Fruit fly (Drosophila melanogaster) whole organism, pupa: ENCODE data around the gene Gr98d.

Experiments
- CG10348 ChIP-seq: fragments of 200-800 bp; sonication (Bioruptor generic); IDR thresholded peaks from 2 replicates; pipeline ENCODE4 v1.3.6; 2022; ENCODE audit warnings: missing biosample characterization, missing genetic modification characterization
- CG12605 ChIP-seq: fragments of 200-800 bp; sonication (Bioruptor generic); IDR thresholded peaks from 2 replicates; pipeline ENCODE4 v1.3.6; 2022; ENCODE audit warnings: missing biosample characterization, missing genetic modification characterization
- CG4496 ChIP-seq: fragments of 200-800 bp; sonication (Bioruptor generic); IDR thresholded peaks from 3 replicates; pipeline ENCODE4 v1.3.6; 2022; ENCODE audit warnings: missing biosample characterization, missing genetic modification characterization
- D1 ChIP-seq: fragments of 200-800 bp; sonication (Bioruptor generic); optimal IDR thresholded peaks from 2 replicates; lab custom pipeline; 2018; ENCODE audit warnings: missing biosample characterization, mild to moderate bottlenecking, missing genetic modification characterization, moderate library complexity
- EcR ChIP-seq: fragments of 200-800 bp; sonication (Bioruptor generic); optimal IDR thresholded peaks from 3 replicates; lab custom pipeline; 2019; ENCODE audit warnings: missing biosample characterization, missing genetic modification characterization, mild to moderate bottlenecking, moderate library complexity, missing genetic modification reagents
- Pif1A ChIP-seq: fragments of 200-800 bp; sonication (Bioruptor generic); optimal IDR thresholded peaks from 3 replicates; lab custom pipeline; 2016; ENCODE audit warnings: missing biosample characterization, missing genetic modification characterization
- Pif1B ChIP-seq: fragments of 200-800 bp; sonication (Bioruptor generic); optimal IDR thresholded peaks from 3 replicates; lab custom pipeline; 2016; ENCODE audit warnings: missing biosample characterization, missing genetic modification characterization

- no peak for TF ChIP-seq EcR
- no peak for TF ChIP-seq CG4496
- no peak for TF ChIP-seq Pif1B (GFP tag; lab: Kevin White, UChicago)
- TF ChIP-seq CG12605 (GFP tag; lab: Robert Waterston, UW) = no peak
- no peak for TF ChIP-seq D1 (tag; lab: Kevin White, UChicago)
- TF ChIP-seq Pif1A (GFP tag; lab: Kevin White, UChicago) = no peak
- TF ChIP-seq CG10348 (GFP tag; lab: Robert Waterston, UW) = no peak
Measured at dm6 chr3R:27593174-27593573, 47.3 kb downstream of the Gr98d start.
